Worm (Caenorhabditis elegans): Measurements from ENCODE around the gene F28C6.5.

The F28C6.5 gene

ce11 chrII:8590684-8591083 is 8.6 kb upstream of the F28C6.5 start, which contains the start of gene aptf-4:
Gene aptf-4, plus strand, starts transcription at chrII:8590984.
- TF ChIP-seq scrt-1 (GFP tag; IDR thresholded peaks at IDR 0.05): no peak

- no peak for TF ChIP-seq tbx-11 (GFP tag; IDR thresholded peaks at IDR 0.05)
These were observed 5.3 kb upstream of the F28C6.5 start, which contains the start of gene aptf-3 for ce11 chrII:8593840-8594625. Gene aptf-3, plus strand, starts transcription at chrII:8594190.

- TF ChIP-seq pes-1 (GFP tag; IDR thresholded peaks at IDR 0.05) (no peak), sea-1 (GFP tag; conservative IDR thresholded peaks at IDR 0.05) (no peak), F13C5.2 (tag; optimal IDR thresholded peaks at IDR 0.05) (no peak), aly-1 (tag; optimal IDR thresholded peaks at IDR 0.05) (no peak), tbx-37 (GFP tag; conservative IDR thresholded peaks at IDR 0.05) (no peak), tbx-11 (GFP tag; IDR thresholded peaks at IDR 0.05) (no peak), flt-1 (GFP tag; IDR thresholded peaks at IDR 0.05) (no peak), hmg-4 (GFP tag; optimal IDR thresholded peaks at IDR 0.05) (no peak), scrt-1 (GFP tag; IDR thresholded peaks at IDR 0.05) (no peak), hmbx-1 (tag; optimal IDR thresholded peaks at IDR 0.05) (no peak), hnd-1 (tag; optimal IDR thresholded peaks at IDR 0.05) (no peak), tra-4 (tag; optimal IDR thresholded peaks at IDR 0.05) (no peak), ceh-13 (GFP tag; optimal IDR thresholded peaks at IDR 0.05) (no peak), ceh-36 (tag; optimal IDR thresholded peaks at IDR 0.05) (no peak), B0310.2 (tag; optimal IDR thresholded peaks at IDR 0.05) (no peak), ama-1 (optimal IDR thresholded peaks at IDR 0.05) (no peak), ets-7 (tag; optimal IDR thresholded peaks at IDR 0.05) (no peak)
These were observed 851 bp downstream of the F28C6.5 start, which contains the start of gene pigg-1 for ce11 chrII:8600165-8600564. Gene pigg-1, minus strand, starts transcription at chrII:8600265.

ce11 chrII:8602337-8602944 is 3.1 kb downstream of the F28C6.5 start, which contains the start of the genes cpf-1 and rpl-26:
Gene cpf-1, minus strand, starts transcription at chrII:8602440.
Gene rpl-26, plus strand, starts transcription at chrII:8602785.
- TF ChIP-seq hmbx-1 (tag; optimal IDR thresholded peaks at IDR 0.05): no peak
- no peak for TF ChIP-seq tbx-11 (GFP tag; IDR thresholded peaks at IDR 0.05)
- no peak for TF ChIP-seq pes-1 (GFP tag; IDR thresholded peaks at IDR 0.05)
- TF ChIP-seq aly-1 (tag; optimal IDR thresholded peaks at IDR 0.05): no peak
- TF ChIP-seq ceh-36 (tag; optimal IDR thresholded peaks at IDR 0.05): no peak

- TF ChIP-seq hmbx-1 (tag; optimal IDR thresholded peaks at IDR 0.05): no peak
- peak; percentile 71 for TF ChIP-seq ama-1 (optimal IDR thresholded peaks at IDR 0.05)
These were observed 4.4 kb downstream of the F28C6.5 start, which contains the start of gene suf-1 for ce11 chrII:8603567-8604359. Gene suf-1, plus strand, starts transcription at chrII:8603846.

ce11 chrII:8606549-8606948 is 7.2 kb downstream of the F28C6.5 start, which contains the start of gene F28C6.8:
Gene F28C6.8, plus strand, starts transcription at chrII:8606849.
- no peak for TF ChIP-seq ceh-13 (GFP tag; optimal IDR thresholded peaks at IDR 0.05)
- TF ChIP-seq hmg-4 (GFP tag; optimal IDR thresholded peaks at IDR 0.05): no peak
- no peak for TF ChIP-seq ets-7 (tag; optimal IDR thresholded peaks at IDR 0.05)
- TF ChIP-seq ama-1 (optimal IDR thresholded peaks at IDR 0.05): no peak
- no peak for TF ChIP-seq tbx-37 (GFP tag; conservative IDR thresholded peaks at IDR 0.05)
- TF ChIP-seq B0310.2 (tag; optimal IDR thresholded peaks at IDR 0.05): no peak
- no peak for TF ChIP-seq scrt-1 (GFP tag; IDR thresholded peaks at IDR 0.05)
- TF ChIP-seq pes-1 (GFP tag; IDR thresholded peaks at IDR 0.05): no peak
- no peak for TF ChIP-seq hnd-1 (tag; optimal IDR thresholded peaks at IDR 0.05)
- no peak for TF ChIP-seq hmbx-1 (tag; optimal IDR thresholded peaks at IDR 0.05)
- TF ChIP-seq flt-1 (GFP tag; IDR thresholded peaks at IDR 0.05): no peak
- no peak for TF ChIP-seq F13C5.2 (tag; optimal IDR thresholded peaks at IDR 0.05)

ce11 chrII:8607662-8608061 is 8.3 kb downstream of the F28C6.5 start, which contains the start of gene F28C6.10:
Gene F28C6.10, plus strand, starts transcription at chrII:8607962.
- TF ChIP-seq B0310.2 (tag; optimal IDR thresholded peaks at IDR 0.05) (no peak), tbx-37 (GFP tag; conservative IDR thresholded peaks at IDR 0.05) (no peak), ets-7 (tag; optimal IDR thresholded peaks at IDR 0.05) (no peak), sea-1 (GFP tag; conservative IDR thresholded peaks at IDR 0.05) (no peak), ceh-13 (GFP tag; optimal IDR thresholded peaks at IDR 0.05) (no peak), ceh-36 (tag; optimal IDR thresholded peaks at IDR 0.05) (no peak), pes-1 (GFP tag; IDR thresholded peaks at IDR 0.05) (no peak)

- no peak for TF ChIP-seq aly-1 (tag; optimal IDR thresholded peaks at IDR 0.05)
- no peak for TF ChIP-seq tbx-37 (GFP tag; conservative IDR thresholded peaks at IDR 0.05)
- TF ChIP-seq tbx-11 (GFP tag; IDR thresholded peaks at IDR 0.05): no peak
- no peak for TF ChIP-seq hnd-1 (tag; optimal IDR thresholded peaks at IDR 0.05)
- TF ChIP-seq flt-1 (GFP tag; IDR thresholded peaks at IDR 0.05): no peak
- TF ChIP-seq scrt-1 (GFP tag; IDR thresholded peaks at IDR 0.05): no peak
- TF ChIP-seq ceh-36 (tag; optimal IDR thresholded peaks at IDR 0.05): no peak
- no peak for TF ChIP-seq sea-1 (GFP tag; conservative IDR thresholded peaks at IDR 0.05)
- no peak for TF ChIP-seq tra-4 (tag; optimal IDR thresholded peaks at IDR 0.05)
- TF ChIP-seq ets-7 (tag; optimal IDR thresholded peaks at IDR 0.05): no peak
- no peak for TF ChIP-seq ama-1 (optimal IDR thresholded peaks at IDR 0.05)
- TF ChIP-seq F13C5.2 (tag; optimal IDR thresholded peaks at IDR 0.05): no peak
- TF ChIP-seq pes-1 (GFP tag; IDR thresholded peaks at IDR 0.05): no peak
- no peak for TF ChIP-seq ceh-13 (GFP tag; optimal IDR thresholded peaks at IDR 0.05)
- no peak for TF ChIP-seq hmbx-1 (tag; optimal IDR thresholded peaks at IDR 0.05)
- TF ChIP-seq B0310.2 (tag; optimal IDR thresholded peaks at IDR 0.05): no peak
- TF ChIP-seq hmg-4 (GFP tag; optimal IDR thresholded peaks at IDR 0.05): no peak
These were observed 10.8 kb downstream of the F28C6.5 start, which contains the start of gene F28C6.9 for ce11 chrII:8610085-8610484. Gene F28C6.9, minus strand, starts transcription at chrII:8610185.
